Fruit fly (Drosophila melanogaster) S2 (cell line): ENCODE data around the gene Nepl9.

ENCODE experiments used
- CG8478 ChIP-seq: fragments of >200 bp; optimal IDR thresholded peaks from 2 replicates; lab custom pipeline; 2018
- CTCF ChIP-seq, 2 experiments: fragments of >200 bp; optimal IDR thresholded peaks; 2 replicates each; lab custom pipeline; 2018

The Nepl9 gene

dm6 chr2L:16826872-16827506, 10.1 kb downstream of the Nepl9 start, which contains the start of gene AspRS-m:
AspRS-m (plus strand) TSS chr2L:16827078.
- no peak for TF ChIP-seq CTCF (optimal IDR thresholded peaks at IDR 0.05; lab: Kevin White, UChicago)
- no peak for TF ChIP-seq CG8478

dm6 chr2L:16824905-16825333, 12.1 kb downstream of the Nepl9 start, which contains the start of gene Cse1:
Cse1 (minus strand) TSS chr2L:16825207.
- TF ChIP-seq CTCF (optimal IDR thresholded peaks at IDR 0.05; lab: Kevin White, UChicago) (no peak), CG8478 (no peak)

dm6 chr2L:16820993-16821392, 16.1 kb downstream of the Nepl9 start, which contains the start of gene CG13280:
CG13280 (minus strand) TSS chr2L:16821093.
- TF ChIP-seq CTCF (optimal IDR thresholded peaks at IDR 0.05; lab: Kevin White, UChicago) (no peak), CG8478 (no peak)

dm6 chr2L:16819714-16820113, 17.3 kb downstream of the Nepl9 start:
- TF ChIP-seq CG8478 (no peak), CTCF (optimal IDR thresholded peaks at IDR 0.05; lab: Kevin White, UChicago) (no peak)

dm6 chr2L:16818335-16818973, 18.6 kb downstream of the Nepl9 start:
- no peak for TF ChIP-seq CTCF (optimal IDR thresholded peaks at IDR 0.05; lab: Kevin White, UChicago)
- TF ChIP-seq CG8478: no peak

- TF ChIP-seq CTCF (optimal IDR thresholded peaks at IDR 0.05; lab: Kevin White, UChicago) (no peak), CG8478 (no peak)
These were observed 19.5 kb downstream of the Nepl9 start for dm6 chr2L:16817421-16818101.

dm6 chr2L:16816750-16817087, 20.3 kb downstream of the Nepl9 start:
- TF ChIP-seq CG8478: no peak
- TF ChIP-seq CTCF (optimal IDR thresholded peaks at IDR 0.05; lab: Kevin White, UChicago): no peak

- TF ChIP-seq CTCF (optimal IDR thresholded peaks at IDR 0.05; lab: Kevin White, UChicago) (peak; percentile 82 to 94), CG8478 (no peak)
These were observed 20.9 kb downstream of the Nepl9 start, which contains the start of gene mdy for dm6 chr2L:16815989-16816749. mdy (plus strand) TSS chr2L:16816660.

- no peak for TF ChIP-seq CTCF (optimal IDR thresholded peaks at IDR 0.05; lab: Kevin White, UChicago)
- no peak for TF ChIP-seq CG8478
These were observed 28.3 kb downstream of the Nepl9 start for dm6 chr2L:16808752-16809151.

- TF ChIP-seq CTCF (optimal IDR thresholded peaks at IDR 0.05; lab: Kevin White, UChicago) (no peak), CG8478 (no peak)
These were observed 32.6 kb downstream of the Nepl9 start, which contains the start of gene CG13272 for dm6 chr2L:16804376-16804934. CG13272 (plus strand) TSS chr2L:16804884.

- TF ChIP-seq CG8478 (no peak), CTCF (optimal IDR thresholded peaks at IDR 0.05; lab: Kevin White, UChicago) (no peak)
These were observed 33.4 kb downstream of the Nepl9 start for dm6 chr2L:16803638-16804037.

- TF ChIP-seq CG8478: no peak
- peak in 1 of 2 experiments; percentile 40 for TF ChIP-seq CTCF (optimal IDR thresholded peaks at IDR 0.05; lab: Kevin White, UChicago)
These were observed 35.4 kb downstream of the Nepl9 start for dm6 chr2L:16801578-16802152.

- no peak for TF ChIP-seq CG8478
- TF ChIP-seq CTCF (optimal IDR thresholded peaks at IDR 0.05; lab: Kevin White, UChicago): no peak
These were observed 37.6 kb downstream of the Nepl9 start for dm6 chr2L:16799496-16799895.

dm6 chr2L:16798705-16799104, 38.4 kb downstream of the Nepl9 start, which contains the start of gene Ugt37D1:
Ugt37D1 (plus strand) TSS chr2L:16799025.
- TF ChIP-seq CTCF (optimal IDR thresholded peaks at IDR 0.05; lab: Kevin White, UChicago) (no peak), CG8478 (no peak)
